Worm (Caenorhabditis elegans): ENCODE results near the gene srw-118.

The srw-118 gene

DNA sequence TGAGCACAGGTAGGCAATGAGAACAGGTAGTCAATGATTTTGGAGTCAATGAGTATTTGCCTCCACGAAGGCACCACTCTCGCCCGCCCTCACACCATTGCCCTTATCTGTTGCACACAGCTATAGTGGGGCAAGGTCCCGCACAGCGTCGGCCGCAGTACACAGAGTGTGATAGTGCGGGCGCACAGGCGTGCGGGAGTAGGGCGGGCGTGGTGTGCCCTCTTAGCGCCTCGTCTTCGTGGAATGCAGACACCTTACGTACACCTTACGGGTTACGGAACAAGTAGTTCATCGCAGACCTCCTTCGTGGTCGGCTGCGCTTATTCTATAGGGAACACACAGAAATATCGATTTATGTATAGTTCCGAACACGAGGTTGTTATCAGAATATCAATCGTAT, 38.1 kb upstream of the srw-118 start:
- no peak for TF ChIP-seq pag-3 (tag; optimal IDR thresholded peaks at IDR 0.05; ENCODE audit: borderline replicate concordance)
- no peak for TF ChIP-seq unc-86 (tag; optimal IDR thresholded peaks at IDR 0.05)
- TF ChIP-seq npax-4 (tag; optimal IDR thresholded peaks at IDR 0.05), result no peak

- TF ChIP-seq C08G9.2 (tag; optimal IDR thresholded peaks at IDR 0.05), result no peak
Measured at ce11 chrV:3014185-3014584, 34.3 kb upstream of the srw-118 start, which contains the start of gene K12D9.1. TSS of gene K12D9.1 (plus strand) at chrV:3014485.

DNA sequence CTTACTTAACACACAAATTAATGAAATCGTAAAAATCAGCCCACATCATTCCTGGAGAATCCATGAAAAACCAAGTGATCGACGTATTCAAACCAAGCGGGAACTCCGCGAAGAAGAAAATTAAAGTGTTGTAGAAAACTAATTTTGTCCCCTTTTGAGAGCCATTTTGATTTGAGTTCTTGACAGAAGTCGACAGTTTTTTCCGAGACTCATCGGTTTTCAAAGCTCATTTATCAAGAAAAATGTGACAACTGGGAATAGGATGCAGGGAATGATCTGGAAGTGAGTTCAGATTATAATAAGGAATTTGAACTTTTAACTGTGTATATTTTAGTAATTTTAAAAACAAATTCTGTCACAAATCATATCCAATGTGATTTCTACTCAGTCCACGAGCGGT, 31.5 kb upstream of the srw-118 start, which contains the start of gene srw-135:
Gene srw-135, minus strand, starts transcription at position 101 of the 400 bp plus-strand sequence.
- TF ChIP-seq unc-86 (tag; optimal IDR thresholded peaks at IDR 0.05) (no peak), tbx-7 (tag; optimal IDR thresholded peaks at IDR 0.05) (no peak), dve-1 (tag; optimal IDR thresholded peaks at IDR 0.05) (no peak), nhr-232 (tag; optimal IDR thresholded peaks at IDR 0.05) (no peak), pros-1 (tag; optimal IDR thresholded peaks at IDR 0.05) (no peak), lin-11 (tag; optimal IDR thresholded peaks at IDR 0.05) (no peak), ceh-18 (tag; optimal IDR thresholded peaks at IDR 0.05) (no peak), C08G9.2 (tag; optimal IDR thresholded peaks at IDR 0.05) (no peak), mec-3 (tag; optimal IDR thresholded peaks at IDR 0.05; ENCODE audit: borderline replicate concordance) (no peak), lim-6 (tag; optimal IDR thresholded peaks at IDR 0.05) (no peak), gmeb-2 (tag; optimal IDR thresholded peaks at IDR 0.05) (no peak), fkh-10 (GFP tag; optimal IDR thresholded peaks at IDR 0.05) (no peak)

- no peak for TF ChIP-seq ttx-3 (tag; optimal IDR thresholded peaks at IDR 0.05)
- no peak for TF ChIP-seq ets-4 (tag; optimal IDR thresholded peaks at IDR 0.05)
- TF ChIP-seq ahr-1 (tag; optimal IDR thresholded peaks at IDR 0.05), result no peak
- no peak for TF ChIP-seq ceh-34 (tag; optimal IDR thresholded peaks at IDR 0.05)
- TF ChIP-seq fax-1 (tag; optimal IDR thresholded peaks at IDR 0.05), result no peak
- no peak for TF ChIP-seq lim-6 (tag; optimal IDR thresholded peaks at IDR 0.05)
- TF ChIP-seq hlh-8 (tag; optimal IDR thresholded peaks at IDR 0.05), result no peak
- no peak for TF ChIP-seq sdc-2 (tag; optimal IDR thresholded peaks at IDR 0.05)
- no peak for TF ChIP-seq pag-3 (tag; optimal IDR thresholded peaks at IDR 0.05; ENCODE audit: borderline replicate concordance)
- TF ChIP-seq elt-2 (tag; optimal IDR thresholded peaks at IDR 0.05), result no peak
- no peak for TF ChIP-seq sox-4 (tag; optimal IDR thresholded peaks at IDR 0.05)
Measured at ce11 chrV:3010468-3010867, 30.6 kb upstream of the srw-118 start, which contains the start of gene srw-136. TSS of gene srw-136 (minus strand) at chrV:3010568.

DNA sequence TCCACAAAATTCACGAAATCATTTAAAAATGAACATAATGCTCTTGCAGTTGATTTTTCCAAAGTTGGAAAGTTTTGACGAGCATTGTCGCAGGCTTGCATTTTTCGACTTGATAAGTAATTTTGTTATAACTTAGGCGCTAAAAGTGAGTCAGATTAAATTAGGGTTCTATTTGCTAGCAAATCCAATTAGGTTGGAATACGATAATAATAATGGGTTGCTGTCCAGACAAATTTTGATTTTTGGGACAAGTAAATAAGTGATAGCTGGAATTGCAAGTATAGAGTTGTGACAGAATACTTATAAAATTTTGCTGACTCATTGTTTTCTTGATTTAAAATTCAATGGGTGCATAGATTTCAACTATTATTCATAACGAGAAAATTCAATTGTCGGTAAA, 26.1 kb upstream of the srw-118 start, which contains the start of gene srw-112:
Gene srw-112, minus strand, starts transcription at position 101 of the 400 bp plus-strand sequence.
- TF ChIP-seq nhr-232 (tag; optimal IDR thresholded peaks at IDR 0.05), result no peak

DNA sequence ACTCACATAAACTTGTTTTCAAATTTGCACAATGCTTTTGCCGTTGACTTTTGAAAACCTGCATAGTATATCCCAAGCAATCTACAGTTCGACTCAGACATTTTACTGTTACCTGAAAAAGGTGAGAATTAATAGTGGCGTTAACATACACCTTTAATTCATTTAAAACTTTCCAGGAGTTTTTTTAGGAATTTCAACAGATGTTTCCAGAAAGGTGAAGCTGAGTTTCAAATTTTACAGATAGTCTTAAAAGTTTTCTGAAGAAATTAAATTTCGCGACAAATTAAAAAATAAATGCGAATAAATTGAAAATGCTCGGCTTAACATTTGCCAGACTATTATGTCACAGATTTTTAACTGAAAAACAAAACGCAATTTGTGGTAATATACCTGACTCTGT, 19.9 kb upstream of the srw-118 start, which contains the start of gene srw-119:
Gene srw-119, minus strand, starts transcription at position 101 of the 400 bp plus-strand sequence.
- TF ChIP-seq odd-2 (tag; optimal IDR thresholded peaks at IDR 0.05) (no peak), unc-55 (GFP tag; optimal IDR thresholded peaks at IDR 0.05) (no peak), Y22D7AL.16 (tag; optimal IDR thresholded peaks at IDR 0.05) (no peak), pha-2 (tag; optimal IDR thresholded peaks at IDR 0.05) (no peak), hlh-8 (tag; optimal IDR thresholded peaks at IDR 0.05) (no peak), gmeb-2 (tag; optimal IDR thresholded peaks at IDR 0.05) (no peak), ceh-48 (tag; optimal IDR thresholded peaks at IDR 0.05) (no peak), ets-4 (tag; optimal IDR thresholded peaks at IDR 0.05) (no peak), syd-9 (tag; optimal IDR thresholded peaks at IDR 0.05) (no peak), ceh-18 (tag; optimal IDR thresholded peaks at IDR 0.05) (no peak), ceh-19 (GFP tag; optimal IDR thresholded peaks at IDR 0.05) (no peak), tbx-7 (tag; optimal IDR thresholded peaks at IDR 0.05) (no peak), ceh-6 (GFP tag; optimal IDR thresholded peaks at IDR 0.05) (no peak), sox-2 (GFP tag; IDR thresholded peaks at IDR 0.05) (no peak), K09A11.1 (tag; optimal IDR thresholded peaks at IDR 0.05; ENCODE audit: insufficient read depth) (no peak), npax-4 (tag; optimal IDR thresholded peaks at IDR 0.05) (no peak), madf-2 (tag; optimal IDR thresholded peaks at IDR 0.05) (no peak), ceh-14 (tag; optimal IDR thresholded peaks at IDR 0.05) (no peak)

All from whole organism, late embryonic.